Fruit fly (Drosophila melanogaster): ENCODE measurements around the gene Coq8.

Gene Coq8

dm6 chrX:12909577-12910426 lies 8.9 kb upstream of the Coq8 start, which contains the start of the genes Brms1 and CG4645 (continued):
- TF ChIP-seq Bteb2 (GFP tag; optimal IDR thresholded peaks at IDR 0.05) (peak; percentile 3), Rx (GFP tag; IDR thresholded peaks at IDR 0.05) (no peak), Blimp-1 (GFP tag; optimal IDR thresholded peaks at IDR 0.05) (no peak), CG2129 (GFP tag; IDR thresholded peaks at IDR 0.05; ENCODE audit: partially characterized antibody) (no peak), CG10462 (GFP tag; optimal IDR thresholded peaks at IDR 0.05) (peak; percentile 7), repo (GFP tag; optimal IDR thresholded peaks at IDR 0.05) (no peak), HLH3B (GFP tag; IDR thresholded peaks at IDR 0.05) (peak; percentile 8; the same call in 1 of the 2 replicates), CG32532 (GFP tag; IDR thresholded peaks at IDR 0.05) (peak; percentile 41; the same call in 1 of the 2 replicates), Drgx (GFP tag; IDR thresholded peaks at IDR 0.05) (no peak), emc (GFP tag; optimal IDR thresholded peaks at IDR 0.05) (no peak), usp (GFP tag; optimal IDR thresholded peaks at IDR 0.05) (no peak), eve (GFP tag; optimal IDR thresholded peaks at IDR 0.05) (no peak), CG10959 (GFP tag; IDR thresholded peaks at IDR 0.05) (no peak), CG12659 (GFP tag; optimal IDR thresholded peaks at IDR 0.05) (peak; percentile 72), CG6254 (GFP tag; optimal IDR thresholded peaks at IDR 0.05) (no peak), luna (GFP tag; optimal IDR thresholded peaks at IDR 0.05) (no peak), fd102C (GFP tag; optimal IDR thresholded peaks at IDR 0.05) (no peak), vnd (GFP tag; IDR thresholded peaks at IDR 0.05; ENCODE audit: partially characterized antibody) (0 out of 3 replicates have a peak, but pooled peaks have one; percentile 17), NC2α (GFP tag; optimal IDR thresholded peaks at IDR 0.05) (no peak), ssp (GFP tag; IDR thresholded peaks at IDR 0.05) (peak; percentile 48; the same call in 1 of the 2 replicates), nerfin-2 (GFP tag; IDR thresholded peaks at IDR 0.05; ENCODE audit: partially characterized antibody) (0 out of 2 replicates have a peak, but pooled peaks have one; percentile 27), psq (GFP tag; optimal IDR thresholded peaks at IDR 0.05) (no peak), CG13424 (tag; optimal IDR thresholded peaks at IDR 0.05) (peak; percentile 61), Ada2b (GFP tag; IDR thresholded peaks at IDR 0.05) (no peak), Sry-β (GFP tag; optimal IDR thresholded peaks at IDR 0.05) (peak; percentile 92), CG14965 (GFP tag; optimal IDR thresholded peaks at IDR 0.05; ENCODE audit: borderline replicate concordance) (no peak), CG11560 (tag; IDR thresholded peaks at IDR 0.05) (no peak), CG11695 (GFP tag; IDR thresholded peaks at IDR 0.05) (no peak), NC2β (GFP tag; optimal IDR thresholded peaks at IDR 0.05) (no peak), Myb (GFP tag; optimal IDR thresholded peaks at IDR 0.05) (peak; percentile 10), CG12744 (GFP tag; optimal IDR thresholded peaks at IDR 0.05) (no peak), Xbp1 (GFP tag; optimal IDR thresholded peaks at IDR 0.05) (peak; percentile 57), Chrac-16 (GFP tag; optimal IDR thresholded peaks at IDR 0.05) (peak; percentile 47), Taf1 (GFP tag; IDR thresholded peaks at IDR 0.05) (no peak), peb (GFP tag; IDR thresholded peaks at IDR 0.05) (no peak), slp2 (GFP tag; optimal IDR thresholded peaks at IDR 0.05) (no peak), CG10366 (GFP tag; IDR thresholded peaks at IDR 0.05) (peak; percentile 16; the same call in 1 of the 2 replicates), Hr3 (GFP tag; optimal IDR thresholded peaks at IDR 0.05) (peak; percentile 58), HHEX (GFP tag; optimal IDR thresholded peaks at IDR 0.05) (peak; percentile 52), Doc2 (GFP tag; IDR thresholded peaks at IDR 0.05) (no peak), CG12236 (GFP tag; optimal IDR thresholded peaks at IDR 0.05) (no peak), HLH4C (GFP tag; IDR thresholded peaks at IDR 0.05; ENCODE audit: partially characterized antibody) (peak; percentile 62; the same call in 2 of the 3 replicates), Aef1 (GFP tag; IDR thresholded peaks at IDR 0.05) (peak; percentile 25; the same call in 2 of the 3 replicates), CoRest (tag; optimal IDR thresholded peaks at IDR 0.05) (peak; percentile 76), tin (GFP tag; optimal IDR thresholded peaks at IDR 0.05) (peak; percentile 58), Sox102F (GFP tag; optimal IDR thresholded peaks at IDR 0.05) (peak; percentile 31), CG11696 (GFP tag; IDR thresholded peaks at IDR 0.05) (no peak), Ssrp (tag; optimal IDR thresholded peaks at IDR 0.05) (peak; percentile 34), az2 (GFP tag; optimal IDR thresholded peaks at IDR 0.05) (peak; percentile 29)

Measured in whole organism, embryonic.